Worm (Caenorhabditis elegans) whole organism, late embryonic: ENCODE measurements around the gene lnkn-1.

ENCODE experiments used
- ahr-1 ChIP-seq: sonication (generic microtip); optimal IDR thresholded peaks from 2 replicates; lab custom pipeline; 2016; ENCODE audit warnings: missing genetic modification characterization, missing compliant biosample characterization
- ama-1 ChIP-seq: fragments of 150-350 bp; optimal IDR thresholded peaks from 2 replicates; lab custom pipeline; 2014
- ceh-22 ChIP-seq: sonication (generic microtip); optimal IDR thresholded peaks from 2 replicates; lab custom pipeline; 2017; ENCODE audit warnings: missing biosample characterization, missing genetic modification characterization
- hlh-30 ChIP-seq: sonication (generic microtip); optimal IDR thresholded peaks from 2 replicates; lab custom pipeline; 2017; ENCODE audit warnings: antibody characterized with exemption, missing genetic modification characterization, missing compliant biosample characterization; ENCODE audit not compliant: insufficient read depth
- sdc-2 ChIP-seq: sonication (generic microtip); optimal IDR thresholded peaks from 2 replicates; lab custom pipeline; 2016; ENCODE audit warnings: missing genotype, missing genetic modification characterization, missing compliant biosample characterization
- sox-2 ChIP-seq: fragments of 200-800 bp; sonication (Bioruptor generic); IDR thresholded peaks from 2 replicates; pipeline ENCODE4 v1.3.6; 2022; ENCODE audit warnings: missing genetic modification reagents, missing genetic modification characterization, missing compliant biosample characterization
- sox-4 ChIP-seq: sonication (generic microtip); optimal IDR thresholded peaks from 2 replicates; lab custom pipeline; 2017; ENCODE audit warnings: mild to moderate bottlenecking, missing genetic modification characterization, inconsistent platforms, missing compliant biosample characterization

- TF ChIP-seq ama-1 (no peak), ceh-22 (tag; lab: Kevin White, UChicago) (no peak), sox-4 (tag; lab: Kevin White, UChicago) (no peak), sox-2 (GFP tag; lab: Robert Waterston, UW) (no peak), ahr-1 (tag; lab: Kevin White, UChicago) (no peak), sdc-2 (tag; lab: Kevin White, UChicago) (no peak), hlh-30 (tag; lab: Kevin White, UChicago) (no peak)
Measured at ce11 chrIII:8886309-8886708, 3.7 kb upstream of the lnkn-1 start.
